Fruit fly (Drosophila melanogaster): Measurements from ENCODE around the gene CG34291.

The CG34291 gene

DNA sequence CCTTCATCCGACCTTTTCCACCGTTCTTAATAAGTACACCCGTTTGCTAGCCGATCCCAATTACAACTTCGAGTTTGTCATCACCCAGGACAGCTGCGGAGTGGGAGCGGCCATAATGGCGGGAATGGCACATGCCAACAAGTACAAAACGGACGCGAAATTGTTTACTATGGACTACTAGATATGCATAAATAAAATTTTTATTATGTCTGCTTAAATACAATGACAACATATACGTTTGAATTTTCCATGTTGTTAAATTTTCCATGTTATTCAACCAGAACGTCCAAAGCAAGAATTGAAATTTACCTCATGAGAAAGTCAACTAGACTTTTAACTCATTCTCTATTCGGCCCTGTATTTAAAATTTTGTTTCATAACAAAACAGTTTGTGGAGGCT lies 24.8 kb upstream of the CG34291 start, which contains the start of gene Hex-t2:
Hex-t2 (plus strand) TSS at position 301 of the 400 bp plus-strand sequence.
- TF ChIP-seq pan (optimal IDR thresholded peaks at IDR 0.05): no peak
- no peak for TF ChIP-seq Dll (optimal IDR thresholded peaks at IDR 0.05)
- no peak for TF ChIP-seq usp (GFP tag; optimal IDR thresholded peaks at IDR 0.05)
- TF ChIP-seq CG8478 (optimal IDR thresholded peaks at IDR 0.05): no peak

DNA sequence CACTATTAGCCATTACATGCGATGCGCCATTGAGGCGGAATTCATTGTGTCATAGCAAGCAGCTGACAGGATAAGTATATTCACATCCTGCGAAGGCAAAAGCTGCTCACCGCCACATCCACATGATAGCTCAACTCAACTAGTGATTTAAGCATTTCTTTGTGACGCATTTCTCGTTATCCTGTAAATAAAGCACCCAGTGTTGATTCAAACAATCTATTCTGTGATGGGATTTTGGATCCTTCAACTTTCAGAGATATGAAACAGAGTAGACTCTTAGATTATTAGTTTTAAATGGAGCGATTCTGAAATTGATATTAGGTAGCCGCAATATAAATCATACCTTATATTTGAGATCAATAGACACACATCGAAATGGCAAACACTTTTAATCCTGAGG lies 23.2 kb upstream of the CG34291 start, which contains the start of gene Hex-t1:
Hex-t1 (plus strand) TSS at position 301 of the 400 bp plus-strand sequence.
- TF ChIP-seq Dll (optimal IDR thresholded peaks at IDR 0.05) (no peak), EcR (GFP tag; optimal IDR thresholded peaks at IDR 0.05) (no peak), pan (optimal IDR thresholded peaks at IDR 0.05) (no peak), psq (optimal IDR thresholded peaks at IDR 0.05) (no peak), usp (GFP tag; optimal IDR thresholded peaks at IDR 0.05) (no peak), CG8478 (optimal IDR thresholded peaks at IDR 0.05) (no peak)

DNA sequence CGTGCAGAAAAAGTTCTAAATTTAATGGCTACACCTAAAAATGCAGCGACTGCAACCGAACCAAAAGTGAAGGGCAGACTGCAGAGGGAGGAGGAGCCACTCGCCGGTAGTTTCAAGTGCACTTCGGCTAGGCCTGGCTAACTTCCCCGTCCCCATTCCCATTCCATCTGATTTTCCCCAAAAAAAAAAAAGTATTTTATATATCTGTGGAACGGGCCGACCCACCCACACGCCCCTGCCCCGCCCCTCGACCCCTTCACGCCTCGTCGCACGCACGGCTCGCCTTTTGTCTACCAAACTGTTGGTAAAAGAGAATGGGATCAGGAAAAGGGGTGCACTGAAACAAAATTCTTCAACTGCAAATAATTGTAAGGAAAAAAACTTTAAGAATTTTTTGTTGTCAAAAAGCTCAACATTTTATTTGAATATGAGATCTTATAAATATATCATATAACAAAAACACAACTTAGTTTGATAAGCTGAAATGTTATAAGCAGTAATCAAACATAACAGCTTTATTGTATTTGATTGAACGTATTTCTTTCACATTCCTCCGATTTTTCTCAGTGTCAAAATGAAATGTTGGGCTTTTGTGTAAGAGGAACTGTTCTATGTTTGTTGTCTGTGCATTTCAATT lies 18.4 kb upstream of the CG34291 start:
- TF ChIP-seq CG8478 (optimal IDR thresholded peaks at IDR 0.05) (no peak), Dll (optimal IDR thresholded peaks at IDR 0.05) (no peak), usp (GFP tag; optimal IDR thresholded peaks at IDR 0.05) (no peak), psq (optimal IDR thresholded peaks at IDR 0.05) (no peak), EcR (GFP tag; optimal IDR thresholded peaks at IDR 0.05) (no peak), pan (optimal IDR thresholded peaks at IDR 0.05) (no peak)

DNA sequence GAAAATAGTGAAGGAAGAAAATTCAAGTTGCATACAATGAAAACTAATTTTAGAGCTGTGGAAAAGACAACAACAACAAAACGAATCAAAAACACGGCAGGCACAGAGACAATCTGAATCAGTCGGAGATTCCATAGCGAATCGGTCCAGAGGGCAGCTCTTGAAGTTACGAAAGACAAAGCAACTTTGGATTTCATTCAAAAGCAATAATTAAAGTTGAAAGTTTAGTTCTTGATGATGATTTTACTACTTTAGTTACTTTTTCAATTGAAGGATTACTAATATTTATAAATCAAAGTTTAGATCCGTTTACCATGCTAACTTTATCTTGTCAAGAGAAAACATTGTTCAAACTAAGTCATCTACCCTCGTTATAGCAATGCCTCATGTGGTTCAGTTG lies 17.8 kb upstream of the CG34291 start:
- no peak for TF ChIP-seq Dll (optimal IDR thresholded peaks at IDR 0.05)
- no peak for TF ChIP-seq pan (optimal IDR thresholded peaks at IDR 0.05)
- TF ChIP-seq usp (GFP tag; optimal IDR thresholded peaks at IDR 0.05): no peak
- TF ChIP-seq CG8478 (optimal IDR thresholded peaks at IDR 0.05): no peak
- TF ChIP-seq psq (optimal IDR thresholded peaks at IDR 0.05): no peak
- no peak for TF ChIP-seq EcR (GFP tag; optimal IDR thresholded peaks at IDR 0.05)

DNA sequence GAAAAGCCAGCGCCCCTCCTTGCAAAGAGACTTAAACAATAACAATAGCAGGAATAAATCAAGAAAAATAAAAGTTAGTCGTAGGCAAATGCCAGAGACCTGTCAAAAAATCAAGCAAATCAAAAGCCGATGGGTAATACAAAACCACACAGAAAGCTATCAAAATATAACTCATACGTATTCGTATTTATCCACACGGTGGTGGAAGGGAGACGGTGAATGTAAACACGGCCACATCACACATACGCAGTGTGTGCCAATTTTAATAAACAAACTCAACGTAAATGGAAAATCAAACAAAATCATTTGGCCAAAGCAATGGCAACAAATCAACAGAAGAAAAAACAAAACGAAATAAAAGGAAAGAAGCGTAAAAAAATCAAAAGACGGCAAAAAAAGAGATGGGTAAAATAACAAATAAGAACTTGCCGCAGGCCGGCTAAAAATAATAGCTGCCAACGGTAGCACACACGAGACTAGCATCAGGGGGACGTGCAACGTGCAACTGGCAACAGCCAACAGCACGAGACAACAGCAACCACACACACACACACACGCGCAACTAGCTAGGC lies 17.1 kb upstream of the CG34291 start:
- TF ChIP-seq Dll (optimal IDR thresholded peaks at IDR 0.05): no peak
- TF ChIP-seq psq (optimal IDR thresholded peaks at IDR 0.05): no peak
- TF ChIP-seq EcR (GFP tag; optimal IDR thresholded peaks at IDR 0.05): no peak
- TF ChIP-seq CG8478 (optimal IDR thresholded peaks at IDR 0.05): no peak
- no peak for TF ChIP-seq usp (GFP tag; optimal IDR thresholded peaks at IDR 0.05)
- TF ChIP-seq pan (optimal IDR thresholded peaks at IDR 0.05): no peak

DNA sequence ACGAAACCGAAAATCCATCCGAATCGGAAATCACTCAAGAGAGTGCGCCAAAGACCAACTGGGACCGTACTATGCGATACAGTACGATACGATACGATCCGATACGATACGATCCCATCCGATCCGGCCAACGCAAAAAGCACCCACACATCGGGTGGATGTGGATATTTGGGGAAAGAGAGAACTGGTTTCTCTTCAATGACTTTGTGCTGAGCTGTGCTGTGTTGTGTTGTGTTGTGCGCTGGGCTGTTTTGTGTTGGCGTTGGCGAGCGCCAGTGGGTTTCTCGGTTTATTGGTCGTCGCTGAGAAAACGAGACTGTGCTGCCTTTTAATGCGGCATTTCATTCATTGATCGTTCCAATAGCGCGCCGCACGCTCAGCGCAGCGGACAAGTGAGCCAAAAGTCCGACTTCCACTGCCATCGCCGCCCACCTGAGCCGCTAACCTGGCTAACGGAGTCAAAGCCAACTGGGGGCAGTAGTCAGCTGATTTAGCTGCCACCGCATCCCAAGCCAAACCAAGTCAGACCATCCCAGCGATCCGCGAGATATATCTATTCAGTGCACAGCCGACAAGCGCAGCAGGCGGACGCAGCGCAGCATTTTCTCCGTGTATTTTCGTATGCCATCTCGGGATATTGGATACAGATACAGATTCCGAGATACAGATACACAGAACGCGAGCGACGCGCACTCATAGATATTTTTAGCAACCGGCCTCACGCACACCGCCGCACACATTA lies 15.0 kb upstream of the CG34291 start, which contains the start of gene tx:
tx (plus strand) TSS at position 324 of the 742 bp plus-strand sequence.
- no peak for TF ChIP-seq psq (optimal IDR thresholded peaks at IDR 0.05)
- TF ChIP-seq pan (optimal IDR thresholded peaks at IDR 0.05): no peak
- no peak for TF ChIP-seq CG8478 (optimal IDR thresholded peaks at IDR 0.05)
- no peak for TF ChIP-seq EcR (GFP tag; optimal IDR thresholded peaks at IDR 0.05)
- TF ChIP-seq Dll (optimal IDR thresholded peaks at IDR 0.05): no peak
- TF ChIP-seq usp (GFP tag; optimal IDR thresholded peaks at IDR 0.05): no peak

DNA sequence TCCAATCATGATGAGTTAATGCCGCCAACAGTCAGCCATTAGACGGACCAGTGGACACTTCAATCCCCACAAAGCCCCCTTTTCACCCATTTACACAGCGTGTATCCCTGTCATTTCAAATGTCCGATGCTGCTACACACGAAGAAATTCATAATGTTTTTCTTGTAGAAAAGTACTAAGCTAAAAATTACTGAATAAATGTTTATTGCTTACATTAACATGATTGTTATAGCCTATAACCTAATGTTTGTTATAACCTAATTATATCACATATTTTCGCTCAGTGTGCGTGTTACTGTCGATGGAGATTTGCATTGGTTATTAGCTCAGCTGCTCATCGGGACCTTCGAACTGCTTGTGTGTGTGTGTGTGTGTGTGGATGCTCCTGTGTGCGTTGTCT lies 11.0 kb upstream of the CG34291 start:
- no peak for TF ChIP-seq EcR (GFP tag; optimal IDR thresholded peaks at IDR 0.05)
- no peak for TF ChIP-seq psq (optimal IDR thresholded peaks at IDR 0.05)
- TF ChIP-seq pan (optimal IDR thresholded peaks at IDR 0.05): no peak
- no peak for TF ChIP-seq Dll (optimal IDR thresholded peaks at IDR 0.05)
- TF ChIP-seq CG8478 (optimal IDR thresholded peaks at IDR 0.05): no peak
- no peak for TF ChIP-seq usp (GFP tag; optimal IDR thresholded peaks at IDR 0.05)

DNA sequence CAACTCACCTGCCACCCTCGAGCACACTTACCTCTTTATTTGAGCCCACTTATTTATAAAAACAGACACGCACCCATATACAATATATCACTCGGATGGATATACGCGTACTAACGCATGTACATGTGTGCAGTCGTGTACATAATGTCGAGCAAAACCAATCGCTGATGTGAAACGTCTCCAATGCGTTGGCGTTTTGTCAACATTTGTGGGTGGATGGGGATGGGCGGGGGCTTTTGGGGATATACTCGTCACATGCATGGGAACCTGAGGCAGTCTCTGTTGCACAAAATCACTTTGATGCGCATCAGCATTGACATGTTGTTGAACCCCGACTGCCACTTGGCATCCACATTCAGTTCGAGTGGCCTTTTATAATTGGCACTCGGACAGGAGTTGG lies 10.4 kb upstream of the CG34291 start:
- no peak for TF ChIP-seq Dll (optimal IDR thresholded peaks at IDR 0.05)
- TF ChIP-seq pan (optimal IDR thresholded peaks at IDR 0.05): no peak
- no peak for TF ChIP-seq psq (optimal IDR thresholded peaks at IDR 0.05)
- no peak for TF ChIP-seq CG8478 (optimal IDR thresholded peaks at IDR 0.05)
- no peak for TF ChIP-seq EcR (GFP tag; optimal IDR thresholded peaks at IDR 0.05)
- no peak for TF ChIP-seq usp (GFP tag; optimal IDR thresholded peaks at IDR 0.05)

DNA sequence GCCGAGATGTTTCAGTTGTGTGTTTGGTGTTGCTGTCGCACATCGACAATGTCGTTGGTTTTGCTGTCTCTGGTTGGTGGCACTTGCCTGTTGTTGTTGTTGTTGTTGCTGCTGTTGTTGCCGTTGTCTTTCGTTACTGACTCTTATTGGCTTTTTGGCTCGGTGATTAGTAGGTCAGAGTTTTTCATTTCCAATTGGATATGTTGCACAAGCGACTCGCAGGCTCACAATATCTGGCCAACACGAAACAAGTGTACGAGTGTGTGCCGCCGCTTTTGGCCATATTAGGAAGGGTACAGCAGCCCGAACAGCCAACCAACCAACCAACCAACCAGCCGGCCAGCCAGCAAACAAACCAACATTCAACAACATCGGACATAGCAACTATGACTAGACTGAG lies 8.2 kb upstream of the CG34291 start:
- TF ChIP-seq Dll (optimal IDR thresholded peaks at IDR 0.05): no peak
- TF ChIP-seq pan (optimal IDR thresholded peaks at IDR 0.05): no peak
- TF ChIP-seq EcR (GFP tag; optimal IDR thresholded peaks at IDR 0.05): no peak

DNA sequence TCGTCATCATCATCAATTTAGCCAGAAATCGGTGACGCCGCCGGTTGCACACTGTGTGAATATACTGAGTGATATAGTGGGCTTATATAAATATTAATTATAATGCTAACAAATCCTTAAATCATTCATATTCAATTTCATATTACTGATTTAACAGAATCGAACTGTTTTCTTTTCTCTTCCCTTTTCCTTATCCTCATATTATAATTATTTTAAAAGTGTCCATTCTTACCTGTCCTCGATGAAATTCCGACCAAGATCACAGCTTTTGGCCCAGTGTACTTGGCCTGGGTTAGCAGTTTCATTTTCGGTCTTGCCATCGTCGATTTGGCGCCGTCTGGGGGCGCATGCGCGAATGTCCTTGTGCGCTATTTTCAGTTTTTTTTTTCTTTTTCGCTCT lies 7.4 kb upstream of the CG34291 start:
- TF ChIP-seq psq (optimal IDR thresholded peaks at IDR 0.05) (no peak), pan (optimal IDR thresholded peaks at IDR 0.05) (no peak), usp (GFP tag; optimal IDR thresholded peaks at IDR 0.05) (no peak), EcR (GFP tag; optimal IDR thresholded peaks at IDR 0.05) (no peak), CG8478 (optimal IDR thresholded peaks at IDR 0.05) (no peak), Dll (optimal IDR thresholded peaks at IDR 0.05) (no peak)

DNA sequence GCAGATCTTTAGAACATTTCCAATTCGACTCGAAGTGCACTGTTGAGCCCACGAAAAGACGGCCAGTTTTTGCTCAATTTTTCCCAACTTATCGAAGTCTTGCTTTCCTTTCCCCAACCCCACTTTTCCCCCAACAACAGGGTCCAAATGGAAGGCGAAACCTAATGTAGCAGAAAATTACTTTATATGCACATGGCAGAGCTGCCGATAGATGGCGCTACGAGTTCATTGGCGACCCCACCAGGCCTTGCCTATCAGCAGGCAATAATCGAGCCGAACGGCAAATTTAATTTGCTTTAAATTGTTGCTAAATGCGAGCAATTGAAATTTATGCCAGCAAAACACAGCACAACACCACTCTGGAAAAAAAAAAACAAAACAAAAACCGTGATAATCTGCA lies 6.9 kb upstream of the CG34291 start:
- TF ChIP-seq CG8478 (optimal IDR thresholded peaks at IDR 0.05): no peak

DNA sequence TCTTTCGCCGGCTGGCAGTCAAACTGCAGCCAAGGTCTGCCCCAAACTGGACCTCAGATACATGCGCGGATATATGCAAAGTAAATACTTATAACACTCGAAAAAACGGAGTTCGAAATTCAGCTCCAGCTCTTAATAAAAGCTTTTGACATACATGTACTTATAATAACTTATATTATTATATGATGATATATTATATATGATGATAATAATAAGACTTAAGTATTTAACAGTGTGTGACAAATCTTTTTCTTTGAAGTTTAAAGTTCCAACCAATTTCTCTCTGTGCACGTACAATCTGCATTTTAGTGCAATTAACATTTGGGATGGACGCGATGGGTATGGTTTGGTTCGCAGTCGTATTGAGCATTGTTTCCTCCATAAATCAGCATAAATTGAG lies 4.0 kb upstream of the CG34291 start:
- no peak for TF ChIP-seq EcR (GFP tag; optimal IDR thresholded peaks at IDR 0.05)
- TF ChIP-seq CG8478 (optimal IDR thresholded peaks at IDR 0.05): no peak
- no peak for TF ChIP-seq psq (optimal IDR thresholded peaks at IDR 0.05)
- no peak for TF ChIP-seq usp (GFP tag; optimal IDR thresholded peaks at IDR 0.05)
- TF ChIP-seq Dll (optimal IDR thresholded peaks at IDR 0.05): no peak
- no peak for TF ChIP-seq pan (optimal IDR thresholded peaks at IDR 0.05)

All from whole organism.